Worm (Caenorhabditis elegans): Measurements from ENCODE around the gene idpp-8.
A peak's percentile ranks its signal among the peaks of the same experiment; 100 is the strongest.

The idpp-8 gene

DNA sequence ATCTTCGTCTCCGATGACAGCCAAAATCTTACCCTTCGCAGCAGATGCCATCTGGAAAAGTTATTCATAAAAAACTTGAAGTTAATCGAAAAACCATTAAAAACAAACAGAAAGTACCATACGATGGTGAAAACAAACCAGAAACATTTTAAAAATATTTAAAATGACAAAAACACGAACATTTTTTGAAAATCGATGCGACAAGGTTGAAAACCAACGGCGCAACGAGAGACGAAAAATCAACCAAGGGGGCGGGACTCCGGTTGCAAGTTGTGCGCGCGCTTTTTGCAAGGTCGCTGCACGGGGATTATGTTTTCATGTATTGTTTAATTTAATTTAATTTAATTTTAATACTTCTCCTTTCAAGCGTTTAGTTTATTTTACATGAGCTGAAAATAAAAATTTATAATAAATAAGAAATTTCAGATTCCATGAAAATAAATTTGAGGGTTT is 11.7 kb upstream of the idpp-8 start, which contains the start of gene vha-9 (continued):
- TF ChIP-seq hmg-1.1 (GFP tag; IDR thresholded peaks at IDR 0.05) (peak; percentile 10; the same call in 1 of the 2 replicates), nhr-111 (GFP tag; optimal IDR thresholded peaks at IDR 0.05) (no peak), snpc-4 (tag; optimal IDR thresholded peaks at IDR 0.05) (no peak), ctbp-1 (GFP tag; IDR thresholded peaks at IDR 0.05) (no peak), cey-2 (tag; optimal IDR thresholded peaks at IDR 0.05; ENCODE audit: borderline replicate concordance, insufficient read depth) (no peak), zfp-2 (tag; optimal IDR thresholded peaks at IDR 0.05) (no peak), nhr-42 (GFP tag; IDR thresholded peaks at IDR 0.05) (peak; percentile 56; the same call in 1 of the 2 replicates), ceh-44 (GFP tag; IDR thresholded peaks at IDR 0.05) (no peak), Y105C5A.15 (GFP tag; IDR thresholded peaks at IDR 0.05) (no peak), ama-1 (optimal IDR thresholded peaks at IDR 0.05) (peak; percentile 63), T20F7.1 (GFP tag; optimal IDR thresholded peaks at IDR 0.05) (peak; percentile 38), dmd-9 (GFP tag; IDR thresholded peaks at IDR 0.05) (no peak), daf-8 (GFP tag; IDR thresholded peaks at IDR 0.05) (no peak), nhr-48 (tag; optimal IDR thresholded peaks at IDR 0.05) (no peak), lin-15B (tag; optimal IDR thresholded peaks at IDR 0.05) (no peak), saeg-2 (GFP tag; IDR thresholded peaks at IDR 0.05) (no peak), nhr-10 (tag; optimal IDR thresholded peaks at IDR 0.05) (no peak), hlh-11 (tag; optimal IDR thresholded peaks at IDR 0.05) (peak; percentile 62), lin-1 (GFP tag; IDR thresholded peaks at IDR 0.05) (no peak), sdz-12 (GFP tag; optimal IDR thresholded peaks at IDR 0.05) (no peak), egl-43 (GFP tag; IDR thresholded peaks at IDR 0.05) (no peak), hif-1 (tag; optimal IDR thresholded peaks at IDR 0.05) (peak in 1 of 2 experiments; percentile 54), egl-27 (tag; optimal IDR thresholded peaks at IDR 0.05) (no peak), tra-1 (GFP tag; IDR thresholded peaks at IDR 0.05) (no peak), attf-4 (tag; optimal IDR thresholded peaks at IDR 0.05) (no peak), lim-7 (GFP tag; IDR thresholded peaks at IDR 0.05) (no peak), dmd-6 (GFP tag; IDR thresholded peaks at IDR 0.05) (peak; percentile 31; the same call in 1 of the 2 replicates), zag-1 (tag; optimal IDR thresholded peaks at IDR 0.05) (no peak), jun-1 (tag; optimal IDR thresholded peaks at IDR 0.05) (no peak), gei-8 (GFP tag; optimal IDR thresholded peaks at IDR 0.05) (no peak), F37D6.2 (tag; optimal IDR thresholded peaks at IDR 0.05) (no peak), F10B5.3 (tag; optimal IDR thresholded peaks at IDR 0.05) (no peak), arid-1 (GFP tag; conservative IDR thresholded peaks at IDR 0.05) (0 out of 2 replicates have a peak, but pooled peaks have one; percentile 35), D1046.2 (GFP tag; IDR thresholded peaks at IDR 0.05) (no peak), ces-1 (GFP tag; optimal IDR thresholded peaks at IDR 0.05) (no peak), skn-1 (tag; optimal IDR thresholded peaks at IDR 0.05) (no peak), pha-4 (GFP tag; IDR thresholded peaks at IDR 0.05) (0 out of 2 replicates have a peak, but pooled peaks have one; percentile 46), pha-4 (tag; optimal IDR thresholded peaks at IDR 0.05) (no peak), zfp-3 (GFP tag; conservative IDR thresholded peaks at IDR 0.05) (no peak), ztf-11 (tag; optimal IDR thresholded peaks at IDR 0.05) (no peak), ztf-7 (tag; optimal IDR thresholded peaks at IDR 0.05) (no peak), lin-38 (GFP tag; IDR thresholded peaks at IDR 0.05) (peak; percentile 65), unc-130 (GFP tag; optimal IDR thresholded peaks at IDR 0.05) (no peak), ceh-62 (tag; optimal IDR thresholded peaks at IDR 0.05) (no peak), lir-3 (tag; optimal IDR thresholded peaks at IDR 0.05) (no peak), aly-2 (tag; optimal IDR thresholded peaks at IDR 0.05) (no peak), dve-1 (tag; optimal IDR thresholded peaks at IDR 0.05; ENCODE audit: insufficient read depth) (peak; percentile 75), ceh-32 (tag; optimal IDR thresholded peaks at IDR 0.05; ENCODE audit: poor library complexity) (no peak), zip-2 (tag; optimal IDR thresholded peaks at IDR 0.05) (no peak), hlh-30 (tag; optimal IDR thresholded peaks at IDR 0.05; ENCODE audit: insufficient read depth) (peak; percentile 64), mep-1 (tag; optimal IDR thresholded peaks at IDR 0.05) (no peak), nhr-77 (tag; optimal IDR thresholded peaks at IDR 0.05) (peak; percentile 53)
